Fruit fly (Drosophila melanogaster) whole organism, embryonic: ENCODE data around the gene Mics1.

ENCODE experiments used
- Abd-B ChIP-seq: fragments of 200-800 bp; sonication (Bioruptor generic); optimal IDR thresholded peaks from 2 replicates; lab custom pipeline; 2018; ENCODE audit warnings: missing biosample characterization, mild to moderate bottlenecking, missing genetic modification characterization, moderate library complexity
- Aef1 ChIP-seq: fragments of 200-800 bp; sonication (Bioruptor generic); IDR thresholded peaks from 3 replicates; pipeline ENCODE4 v1.3.6; 2022; ENCODE audit warnings: missing biosample characterization, missing genetic modification characterization
- Atf-2 ChIP-seq: fragments of 200-800 bp; sonication (Bioruptor generic); optimal IDR thresholded peaks from 2 replicates; lab custom pipeline; 2016; ENCODE audit warnings: missing biosample characterization, missing genetic modification characterization
- Atf3 ChIP-seq: fragments of 200-800 bp; sonication (Bioruptor generic); optimal IDR thresholded peaks from 3 replicates; lab custom pipeline; 2016; ENCODE audit warnings: missing biosample characterization, missing genetic modification characterization
- B-H2 ChIP-seq: fragments of 200-800 bp; sonication (Bioruptor generic); optimal IDR thresholded peaks from 2 replicates; lab custom pipeline; 2018; ENCODE audit warnings: missing biosample characterization, mild to moderate bottlenecking, missing genetic modification characterization
- CG10543 ChIP-seq: fragments of 200-800 bp; sonication (Bioruptor generic); optimal IDR thresholded peaks from 3 replicates; lab custom pipeline; 2017; ENCODE audit warnings: missing biosample characterization, mild to moderate bottlenecking, missing genetic modification characterization, moderate library complexity
- CG10565 ChIP-seq: fragments of 200-800 bp; sonication (Bioruptor generic); optimal IDR thresholded peaks from 3 replicates; lab custom pipeline; 2016; ENCODE audit warnings: missing biosample characterization, mild to moderate bottlenecking, missing genetic modification characterization
- CG11723 ChIP-seq: fragments of 200-800 bp; sonication (Bioruptor generic); optimal IDR thresholded peaks from 2 replicates; lab custom pipeline; 2017; ENCODE audit warnings: missing biosample characterization, mild to moderate bottlenecking, missing genetic modification characterization
- CG13894 ChIP-seq: fragments of 200-800 bp; sonication (Bioruptor generic); optimal IDR thresholded peaks from 3 replicates; lab custom pipeline; 2018; ENCODE audit warnings: missing biosample characterization, mild to moderate bottlenecking, missing genetic modification characterization, moderate library complexity
- CG1529 ChIP-seq: fragments of 200-800 bp; sonication (Bioruptor generic); optimal IDR thresholded peaks from 3 replicates; lab custom pipeline; 2018; ENCODE audit warnings: missing biosample characterization, missing genetic modification characterization
- CG17568 ChIP-seq: fragments of 200-800 bp; sonication (Bioruptor generic); optimal IDR thresholded peaks from 2 replicates; lab custom pipeline; 2018; ENCODE audit warnings: missing biosample characterization, mild to moderate bottlenecking, missing genetic modification characterization, moderate library complexity
- CG17802 ChIP-seq: fragments of 200-800 bp; sonication (Bioruptor generic); optimal IDR thresholded peaks from 2 replicates; lab custom pipeline; 2018; ENCODE audit warnings: missing biosample characterization, mild to moderate bottlenecking, missing genetic modification characterization, moderate library complexity
- CG17829 ChIP-seq: fragments of 200-800 bp; optimal IDR thresholded peaks from 2 replicates; lab custom pipeline; 2019; ENCODE audit warnings: missing biosample characterization, mild to moderate bottlenecking, missing genetic modification characterization, moderate library complexity
- CG1792 ChIP-seq: fragments of 200-800 bp; sonication (Bioruptor generic); optimal IDR thresholded peaks from 2 replicates; lab custom pipeline; 2016; ENCODE audit warnings: missing biosample characterization, missing genetic modification characterization
- CG2678 ChIP-seq: fragments of 200-800 bp; sonication (Bioruptor generic); optimal IDR thresholded peaks from 3 replicates; lab custom pipeline; 2019; ENCODE audit warnings: missing biosample characterization, mild to moderate bottlenecking, missing genetic modification characterization, moderate library complexity
- CG32767 ChIP-seq: fragments of 200-800 bp; sonication (Bioruptor generic); IDR thresholded peaks from 2 replicates; pipeline ENCODE4 v1.3.6; 2022; ENCODE audit warnings: missing biosample characterization, missing genetic modification characterization
- CG34376 ChIP-seq: fragments of 200-800 bp; sonication (Bioruptor generic); optimal IDR thresholded peaks from 2 replicates; lab custom pipeline; 2018; ENCODE audit warnings: missing biosample characterization, mild to moderate bottlenecking, missing genetic modification characterization
- CG4730 ChIP-seq: fragments of 200-800 bp; sonication (Bioruptor generic); IDR thresholded peaks from 2 replicates; pipeline ENCODE4 v1.3.6; 2022; ENCODE audit warnings: missing biosample characterization, missing genetic modification characterization
- CG5245 ChIP-seq: fragments of 200-800 bp; sonication (Bioruptor generic); optimal IDR thresholded peaks from 3 replicates; lab custom pipeline; 2016; ENCODE audit warnings: missing biosample characterization, missing genetic modification characterization
- CG6689 ChIP-seq: fragments of 200-800 bp; sonication (Bioruptor generic); IDR thresholded peaks from 2 replicates; pipeline ENCODE4 v1.3.6; 2022; ENCODE audit warnings: missing biosample characterization, missing genetic modification characterization
- CG6854 ChIP-seq: fragments of 200-800 bp; sonication (Bioruptor generic); optimal IDR thresholded peaks from 3 replicates; lab custom pipeline; 2017; ENCODE audit warnings: missing biosample characterization, mild to moderate bottlenecking, missing genetic modification characterization
- CG7839 ChIP-seq: fragments of 200-800 bp; sonication (Bioruptor generic); optimal IDR thresholded peaks from 3 replicates; lab custom pipeline; 2018; ENCODE audit warnings: missing biosample characterization, mild to moderate bottlenecking, missing genetic modification characterization, moderate library complexity
- CG7963 ChIP-seq: fragments of 200-800 bp; sonication (Bioruptor generic); IDR thresholded peaks from 3 replicates; pipeline ENCODE4 v1.3.6; 2022; ENCODE audit warnings: missing biosample characterization, missing genetic modification characterization; ENCODE audit not compliant: partially characterized antibody
- Ets97D ChIP-seq: fragments of 200-800 bp; sonication (Bioruptor generic); optimal IDR thresholded peaks from 3 replicates; lab custom pipeline; 2016; ENCODE audit warnings: missing biosample characterization, missing genetic modification characterization
- Med ChIP-seq: fragments of 200-800 bp; sonication (Bioruptor generic); peaks from one replicate; lab custom pipeline; 2016; ENCODE audit warnings: missing biosample characterization, missing genetic modification characterization, mild to moderate bottlenecking, inconsistent platforms, moderate library complexity
- Poxn ChIP-seq: fragments of 200-800 bp; sonication (Bioruptor generic); IDR thresholded peaks from 2 replicates; pipeline ENCODE4 v1.3.6; 2022; ENCODE audit warnings: missing biosample characterization, missing genetic modification characterization
- Ssrp ChIP-seq: fragments of 200-800 bp; sonication (Bioruptor generic); optimal IDR thresholded peaks from 2 replicates; lab custom pipeline; 2018; ENCODE audit warnings: missing biosample characterization, mild to moderate bottlenecking, missing genetic modification characterization, moderate library complexity
- ato ChIP-seq: fragments of 200-800 bp; sonication (Bioruptor generic); IDR thresholded peaks from 2 replicates; pipeline ENCODE4 v1.3.6; 2022; ENCODE audit warnings: missing biosample characterization, missing genetic modification characterization; ENCODE audit not compliant: partially characterized antibody
- chif ChIP-seq, 2 experiments: fragments of 200-800 bp; sonication (Bioruptor generic); optimal IDR thresholded peaks; 3 replicates each; lab custom pipeline; 2016; ENCODE audit warnings: missing biosample characterization in 2 of 2, missing genetic modification characterization in 2 of 2
- chinmo ChIP-seq: fragments of 200-800 bp; sonication (Bioruptor generic); IDR thresholded peaks from 4 replicates; pipeline ENCODE4 v1.3.6; 2022; ENCODE audit warnings: missing biosample characterization, missing genetic modification characterization; ENCODE audit not compliant: partially characterized antibody
- ci ChIP-seq: fragments of 200-800 bp; sonication (Bioruptor generic); IDR thresholded peaks from 3 replicates; pipeline ENCODE4 v1.3.6; 2022; ENCODE audit warnings: missing biosample characterization, missing genetic modification characterization
- grn ChIP-seq: fragments of 200-800 bp; sonication (Bioruptor generic); optimal IDR thresholded peaks from 3 replicates; lab custom pipeline; 2017; ENCODE audit warnings: missing biosample characterization, missing genetic modification characterization
- gsb-n ChIP-seq: fragments of 200-800 bp; sonication (Bioruptor generic); optimal IDR thresholded peaks from 3 replicates; lab custom pipeline; 2018; ENCODE audit warnings: missing biosample characterization, mild to moderate bottlenecking, missing genetic modification characterization
- hbn ChIP-seq: fragments of 200-800 bp; sonication (Bioruptor generic); IDR thresholded peaks from 2 replicates; pipeline ENCODE4 v1.3.6; 2022; ENCODE audit warnings: missing biosample characterization, missing genetic modification characterization; ENCODE audit not compliant: partially characterized antibody
- jing ChIP-seq: fragments of 200-800 bp; sonication (Bioruptor generic); optimal IDR thresholded peaks from 2 replicates; lab custom pipeline; 2018; ENCODE audit warnings: missing biosample characterization, mild to moderate bottlenecking, missing genetic modification characterization
- kah ChIP-seq: fragments of 200-800 bp; sonication (Bioruptor generic); optimal IDR thresholded peaks from 2 replicates; lab custom pipeline; 2018; ENCODE audit warnings: missing biosample characterization, mild to moderate bottlenecking, missing genetic modification characterization
- maf-S ChIP-seq: fragments of 200-800 bp; sonication (Bioruptor generic); optimal IDR thresholded peaks from 2 replicates; lab custom pipeline; 2016; ENCODE audit warnings: missing biosample characterization, missing genetic modification characterization
- nau ChIP-seq: fragments of 200-800 bp; sonication (Bioruptor generic); optimal IDR thresholded peaks from 3 replicates; lab custom pipeline; 2017; ENCODE audit warnings: missing biosample characterization, mild to moderate bottlenecking, missing genetic modification characterization, missing genetic modification reagents
- otp ChIP-seq: fragments of 200-800 bp; sonication (Bioruptor generic); IDR thresholded peaks from 3 replicates; pipeline ENCODE4, ENCODE4 v1.3.6; 2022; ENCODE audit warnings: missing biosample characterization, missing genetic modification characterization
- p53 ChIP-seq: fragments of 200-800 bp; sonication (Bioruptor generic); optimal IDR thresholded peaks from 2 replicates; lab custom pipeline; 2016; ENCODE audit warnings: missing biosample characterization, missing genetic modification characterization
- scrt ChIP-seq: fragments of 200-800 bp; sonication (Bioruptor generic); optimal IDR thresholded peaks from 2 replicates; lab custom pipeline; 2018; ENCODE audit warnings: missing biosample characterization, mild to moderate bottlenecking, missing genetic modification characterization, moderate library complexity
- sima ChIP-seq: fragments of 200-800 bp; sonication (Bioruptor generic); optimal IDR thresholded peaks from 2 replicates; lab custom pipeline; 2016; ENCODE audit warnings: missing biosample characterization, missing genetic modification characterization
- slbo ChIP-seq: fragments of 200-800 bp; sonication (Bioruptor generic); IDR thresholded peaks from 2 replicates; pipeline ENCODE4 v1.3.6; 2022; ENCODE audit warnings: missing biosample characterization, missing genetic modification characterization
- sr ChIP-seq: fragments of 200-800 bp; sonication (Bioruptor generic); IDR thresholded peaks from 3 replicates; pipeline ENCODE4 v1.3.6; 2022; ENCODE audit warnings: missing biosample characterization, missing genetic modification characterization
- sug ChIP-seq: fragments of 200-800 bp; optimal IDR thresholded peaks from 2 replicates; lab custom pipeline; 2019; ENCODE audit warnings: missing biosample characterization, mild to moderate bottlenecking, missing genetic modification characterization, moderate library complexity
- tap ChIP-seq: fragments of 200-800 bp; optimal IDR thresholded peaks from 3 replicates; lab custom pipeline; 2019; ENCODE audit warnings: missing biosample characterization, mild to moderate bottlenecking, missing genetic modification characterization, moderate library complexity
- tgo ChIP-seq: fragments of 200-800 bp; sonication (Bioruptor generic); IDR thresholded peaks from 3 replicates; pipeline ENCODE4 v1.3.6; 2022; ENCODE audit warnings: missing biosample characterization, missing genetic modification characterization
- tll ChIP-seq, 2 experiments: fragments of 200-800 bp in 1 of 2; fragments of >200 bp in 1 of 2; sonication (Bioruptor generic) in 1 of 2; optimal IDR thresholded peaks; 2 replicates each; lab custom pipeline; 2017 to 2019; ENCODE audit warnings: missing biosample characterization in 2 of 2, missing genetic modification characterization in 2 of 2, mild to moderate bottlenecking in 1 of 2, moderate library complexity in 1 of 2
- usp ChIP-seq: fragments of >200 bp; optimal IDR thresholded peaks from 2 replicates; lab custom pipeline; 2017; ENCODE audit warnings: missing biosample characterization, missing genetic modification characterization
- wek ChIP-seq: fragments of 200-800 bp; sonication (Bioruptor generic); optimal IDR thresholded peaks from 3 replicates; lab custom pipeline; 2018; ENCODE audit warnings: missing biosample characterization, mild to moderate bottlenecking, missing genetic modification characterization, moderate library complexity
- zen2 ChIP-seq: fragments of 200-800 bp; sonication (Bioruptor generic); IDR thresholded peaks from 3 replicates; pipeline ENCODE4 v1.3.6; 2022; ENCODE audit warnings: missing biosample characterization, missing genetic modification characterization; ENCODE audit not compliant: partially characterized antibody

Gene Mics1

dm6 chr3R:7524160-7524559 lies 22.0 kb upstream of the Mics1 start (continued):
- TF ChIP-seq CG4730 (GFP tag; lab: Robert Waterston, UW) (no peak), CG17568 (peak; percentile 4), sr (GFP tag; lab: Robert Waterston, UW) (no peak), Atf-2 (GFP tag; lab: Kevin White, UChicago) (no peak), tgo (GFP tag; lab: Robert Waterston, UW) (no peak), sug (tag; lab: Kevin White, UChicago) (peak; percentile 63), hbn (GFP tag; lab: Robert Waterston, UW) (no peak), Ssrp (no peak), CG10543 (GFP tag; lab: Kevin White, UChicago) (peak; percentile 58), CG17829 (tag; lab: Kevin White, UChicago) (no peak), scrt (peak; percentile 8), Aef1 (GFP tag; lab: Robert Waterston, UW) (no peak), CG1792 (GFP tag; lab: Kevin White, UChicago) (no peak), p53 (no peak), kah (GFP tag; lab: Kevin White, UChicago) (no peak), CG6689 (GFP tag; lab: Robert Waterston, UW) (no peak), usp (GFP tag; lab: Kevin White, UChicago) (no peak), tap (tag; lab: Kevin White, UChicago) (no peak), CG13894 (tag; lab: Kevin White, UChicago) (peak; percentile 86), maf-S (no peak), sima (GFP tag; lab: Kevin White, UChicago) (no peak), otp (GFP tag; lab: Robert Waterston, UW) (no peak), jing (GFP tag; lab: Kevin White, UChicago) (no peak), B-H2 (GFP tag; lab: Kevin White, UChicago) (peak; percentile 20), zen2 (GFP tag; lab: Robert Waterston, UW) (no peak), ci (GFP tag; lab: Robert Waterston, UW) (0 out of 3 replicates have a peak, but pooled peaks have one; percentile 39), Poxn (GFP tag; lab: Robert Waterston, UW) (no peak), CG2678 (peak; percentile 33), nau (GFP tag; lab: Kevin White, UChicago) (no peak), CG10565 (GFP tag; lab: Kevin White, UChicago) (no peak), CG7839 (tag; lab: Kevin White, UChicago) (no peak), Ets97D (GFP tag; lab: Kevin White, UChicago) (no peak), chinmo (GFP tag; lab: Robert Waterston, UW) (0 out of 4 replicates have a peak, but pooled peaks have one; percentile 11), slbo (GFP tag; lab: Robert Waterston, UW) (no peak), CG34376 (GFP tag; lab: Kevin White, UChicago) (peak; percentile 35), chif (GFP tag; optimal IDR thresholded peaks at IDR 0.05; lab: Kevin White, UChicago) (no peak), CG11723 (GFP tag; lab: Kevin White, UChicago) (no peak), CG17802 (tag; lab: Kevin White, UChicago) (no peak), gsb-n (no peak), CG6854 (GFP tag; lab: Kevin White, UChicago) (no peak), wek (no peak), grn (no peak), Med (peak; percentile 58), CG7963 (no peak), CG5245 (GFP tag; lab: Kevin White, UChicago) (no peak), Abd-B (GFP tag; lab: Kevin White, UChicago) (no peak), CG32767 (no peak), Atf3 (GFP tag; lab: Kevin White, UChicago) (no peak), ato (no peak), CG1529 (GFP tag; lab: Kevin White, UChicago) (no peak), tll (GFP tag; optimal IDR thresholded peaks at IDR 0.05; lab: Kevin White, UChicago) (no peak)
